Worm (Caenorhabditis elegans): ENCODE measurements around the gene F17C11.26.

F17C11.26 gene

DNA sequence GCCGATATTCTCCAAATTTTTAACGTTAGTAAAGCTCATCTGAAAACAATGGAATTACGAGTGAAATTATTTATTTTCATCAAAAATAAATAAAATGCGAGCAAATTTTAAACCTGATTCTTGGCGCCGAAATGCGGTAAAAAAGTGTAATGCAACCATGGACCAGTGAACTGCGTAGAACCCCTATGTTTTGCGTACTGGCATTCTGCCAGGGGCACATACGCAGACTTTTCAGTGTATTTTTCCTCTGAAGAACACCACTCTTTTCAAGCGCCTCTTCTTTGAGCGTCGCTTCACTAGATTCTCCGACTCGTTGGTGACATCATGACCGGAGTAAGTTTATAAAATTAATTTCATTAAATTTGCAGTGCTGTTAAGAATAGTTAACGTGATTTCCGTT is 24.3 kb downstream of the F17C11.26 start, which contains the start of the genes ctf-4 and eef-1G (continued):
- TF ChIP-seq ctbp-1 (GFP tag; IDR thresholded peaks at IDR 0.05): peak; percentile 92
- TF ChIP-seq nhr-10 (tag; optimal IDR thresholded peaks at IDR 0.05): peak; percentile 82
- no peak for TF ChIP-seq zip-11 (GFP tag; IDR thresholded peaks at IDR 0.05)
- TF ChIP-seq ceh-44 (GFP tag; IDR thresholded peaks at IDR 0.05): no peak
- TF ChIP-seq hlh-11 (tag; optimal IDR thresholded peaks at IDR 0.05): peak; percentile 98
- peak; percentile 77 for TF ChIP-seq lin-15B (tag; optimal IDR thresholded peaks at IDR 0.05)
- TF ChIP-seq F44E2.7 (GFP tag; IDR thresholded peaks at IDR 0.05): no peak
- peak; percentile 96 for TF ChIP-seq nhr-102 (tag; optimal IDR thresholded peaks at IDR 0.05)
- TF ChIP-seq daf-8 (GFP tag; IDR thresholded peaks at IDR 0.05): no peak
- TF ChIP-seq cey-2 (tag; optimal IDR thresholded peaks at IDR 0.05; ENCODE audit: borderline replicate concordance, insufficient read depth): no peak
- no peak for TF ChIP-seq ceh-28 (tag; optimal IDR thresholded peaks at IDR 0.05)
- TF ChIP-seq nhr-11 (tag; optimal IDR thresholded peaks at IDR 0.05): peak; percentile 98
- peak; percentile 94 for TF ChIP-seq ceh-20 (GFP tag; IDR thresholded peaks at IDR 0.05)
- peak; percentile 28 for TF ChIP-seq Y5F2A.4 (GFP tag; optimal IDR thresholded peaks at IDR 0.05)
- no peak for TF ChIP-seq zag-1 (tag; optimal IDR thresholded peaks at IDR 0.05)
- peak; percentile 93 for TF ChIP-seq mes-2 (tag; optimal IDR thresholded peaks at IDR 0.05; ENCODE audit: poor library complexity, severe bottlenecking)
- peak; percentile 71; the same call in 1 of the 2 replicates for TF ChIP-seq snpc-1.2 (GFP tag; IDR thresholded peaks at IDR 0.05)
- peak; percentile 84 for TF ChIP-seq jun-1 (tag; optimal IDR thresholded peaks at IDR 0.05)
- peak; percentile 12 for TF ChIP-seq nhr-237 (tag; optimal IDR thresholded peaks at IDR 0.05)
- TF ChIP-seq F26F4.8 (GFP tag; conservative IDR thresholded peaks at IDR 0.05): no peak
- peak in 1 of 2 experiments; percentile 97 for TF ChIP-seq unc-62 (GFP tag; optimal IDR thresholded peaks at IDR 0.05 in 1 of 2)
- no peak for TF ChIP-seq unc-62 (tag; optimal IDR thresholded peaks at IDR 0.05)
- no peak for TF ChIP-seq unc-39 (tag; optimal IDR thresholded peaks at IDR 0.05)
- TF ChIP-seq nhr-6 (tag; optimal IDR thresholded peaks at IDR 0.05): peak; percentile 97
- TF ChIP-seq nhr-48 (tag; optimal IDR thresholded peaks at IDR 0.05): peak; percentile 94
- TF ChIP-seq rbr-2 (tag; optimal IDR thresholded peaks at IDR 0.05): peak; percentile 95
- TF ChIP-seq T26A8.4 (GFP tag; IDR thresholded peaks at IDR 0.05): peak; percentile 95
- no peak for TF ChIP-seq ces-1 (GFP tag; optimal IDR thresholded peaks at IDR 0.05)
- peak; percentile 97 for TF ChIP-seq nhr-28 (tag; optimal IDR thresholded peaks at IDR 0.05)
- TF ChIP-seq unc-130 (GFP tag; optimal IDR thresholded peaks at IDR 0.05): peak; percentile 84
- peak; percentile 31 for TF ChIP-seq set-16 (GFP tag; IDR thresholded peaks at IDR 0.05)
- TF ChIP-seq mdt-29 (GFP tag; IDR thresholded peaks at IDR 0.05): peak; percentile 89
- TF ChIP-seq nhr-76 (tag; optimal IDR thresholded peaks at IDR 0.05): peak; percentile 18
- TF ChIP-seq ceh-32 (tag; optimal IDR thresholded peaks at IDR 0.05; ENCODE audit: poor library complexity): peak; percentile 56
- peak; percentile 64 for TF ChIP-seq zip-2 (tag; optimal IDR thresholded peaks at IDR 0.05)
- peak; percentile 92 for TF ChIP-seq lin-13 (GFP tag; optimal IDR thresholded peaks at IDR 0.05)
- TF ChIP-seq hif-1 (tag; optimal IDR thresholded peaks at IDR 0.05): peak; percentile 62 to 84
- no peak for TF ChIP-seq gei-8 (GFP tag; optimal IDR thresholded peaks at IDR 0.05)
- TF ChIP-seq Y75B8A.6 (GFP tag; IDR thresholded peaks at IDR 0.05): peak; percentile 73; the same call in 1 of the 2 replicates
- peak; percentile 83 for TF ChIP-seq zfp-3 (GFP tag; conservative IDR thresholded peaks at IDR 0.05)
- TF ChIP-seq hlh-30 (tag; optimal IDR thresholded peaks at IDR 0.05; ENCODE audit: insufficient read depth): peak; percentile 91
- TF ChIP-seq ceh-62 (tag; optimal IDR thresholded peaks at IDR 0.05): no peak
- TF ChIP-seq mep-1 (tag; optimal IDR thresholded peaks at IDR 0.05): peak; percentile 98
- peak; percentile 34; the same call in 1 of the 2 replicates for TF ChIP-seq dmd-8 (GFP tag; IDR thresholded peaks at IDR 0.05)
- TF ChIP-seq dmd-6 (GFP tag; IDR thresholded peaks at IDR 0.05): peak; percentile 98
- peak; percentile 64 for TF ChIP-seq vab-7 (GFP tag; IDR thresholded peaks at IDR 0.05)
- no peak for TF ChIP-seq skn-1 (tag; optimal IDR thresholded peaks at IDR 0.05)
- peak; percentile 85; the same call in 1 of the 2 replicates for TF ChIP-seq tra-1 (GFP tag; IDR thresholded peaks at IDR 0.05)
- peak in 1 of 2 experiments; percentile 76 for TF ChIP-seq mdl-1 (tag; optimal IDR thresholded peaks at IDR 0.05)
- no peak for TF ChIP-seq Y105C5A.15 (GFP tag; IDR thresholded peaks at IDR 0.05)
- TF ChIP-seq duxl-1 (tag; optimal IDR thresholded peaks at IDR 0.05; ENCODE audit: poor library complexity): peak; percentile 92

Data from whole organism, L4 larva.